Fruit fly (Drosophila melanogaster) whole organism, wandering third instar larva: ENCODE results near the gene woc.

ENCODE experiments used
- Jra ChIP-seq: sonication (Bioruptor generic); optimal IDR thresholded peaks from 2 replicates; lab custom pipeline; 2016; ENCODE audit warnings: missing biosample characterization, missing genetic modification characterization
- foxo ChIP-seq, 2 experiments: fragments of 200-800 bp; sonication (Bioruptor generic); optimal IDR thresholded peaks; 2 replicates in 1 of 2; 3 replicates in 1 of 2; lab custom pipeline; 2016 to 2017; ENCODE audit warnings: missing biosample characterization in 2 of 2, missing genetic modification characterization in 2 of 2
- lola ChIP-seq: fragments of >200 bp; optimal IDR thresholded peaks from 2 replicates; lab custom pipeline; 2017; ENCODE audit warnings: missing biosample characterization, missing genetic modification characterization
- psq ChIP-seq: fragments of 200-800 bp; sonication (Bioruptor generic); optimal IDR thresholded peaks from 3 replicates; lab custom pipeline; 2017; ENCODE audit warnings: missing biosample characterization, mild to moderate bottlenecking, missing genetic modification characterization, moderate library complexity
- sage ChIP-seq: fragments of 200-800 bp; sonication (Bioruptor generic); optimal IDR thresholded peaks from 2 replicates; lab custom pipeline; 2016; ENCODE audit warnings: missing biosample characterization, mild to moderate bottlenecking, missing genetic modification characterization
- sv ChIP-seq: fragments of 200-800 bp; sonication (Bioruptor generic); optimal IDR thresholded peaks from 3 replicates; lab custom pipeline; 2016; ENCODE audit warnings: missing biosample characterization, missing genetic modification characterization
- usp ChIP-seq: fragments of >200 bp; optimal IDR thresholded peaks from 2 replicates; lab custom pipeline; 2017; ENCODE audit warnings: missing biosample characterization, missing genetic modification characterization

dm6 chr3R:27263434-27264215 is at the start of gene woc:
- peak; percentile 74 for TF ChIP-seq psq (GFP tag; lab: Kevin White, UChicago)
- TF ChIP-seq sage (GFP tag; lab: Kevin White, UChicago): no peak
- TF ChIP-seq lola (GFP tag; lab: Kevin White, UChicago): no peak
- TF ChIP-seq Jra (GFP tag; lab: Kevin White, UChicago): no peak
- no peak for TF ChIP-seq usp (GFP tag; lab: Kevin White, UChicago)
- peak; percentile 39 for TF ChIP-seq sv (GFP tag; lab: Kevin White, UChicago)
- TF ChIP-seq foxo (GFP tag; optimal IDR thresholded peaks at IDR 0.05; lab: Kevin White, UChicago): peak in 1 of 2 experiments; percentile 79
